Fruit fly (Drosophila melanogaster): ENCODE results near the gene Dph5.

- TF ChIP-seq h (GFP tag; optimal IDR thresholded peaks at IDR 0.05) (no peak), usp (GFP tag; optimal IDR thresholded peaks at IDR 0.05) (no peak), ey (GFP tag; optimal IDR thresholded peaks at IDR 0.05) (no peak), CG32264 (GFP tag; optimal IDR thresholded peaks at IDR 0.05) (no peak)
Measured at dm6 chr3R:22594257-22594656, 11.2 kb upstream of the Dph5 start.
